Fruit fly (Drosophila melanogaster) whole organism, pupa: ENCODE data around the gene sxe2.

Experiments used
- CG10348 ChIP-seq: fragments of 200-800 bp; sonication (Bioruptor generic); IDR thresholded peaks from 2 replicates; pipeline ENCODE4 v1.3.6; 2022; ENCODE audit warnings: missing biosample characterization, missing genetic modification characterization
- CG12605 ChIP-seq: fragments of 200-800 bp; sonication (Bioruptor generic); IDR thresholded peaks from 2 replicates; pipeline ENCODE4 v1.3.6; 2022; ENCODE audit warnings: missing biosample characterization, missing genetic modification characterization
- CG13204 ChIP-seq: fragments of 200-800 bp; sonication (Bioruptor generic); optimal IDR thresholded peaks from 2 replicates; lab custom pipeline; 2018; ENCODE audit warnings: missing biosample characterization, mild to moderate bottlenecking, missing genetic modification characterization, moderate library complexity
- CG14655 ChIP-seq: fragments of 200-800 bp; sonication (Bioruptor generic); optimal IDR thresholded peaks from 3 replicates; lab custom pipeline; 2017; ENCODE audit warnings: mild to moderate bottlenecking, missing biosample characterization, missing genetic modification reagents, missing genetic modification characterization
- CG15710 ChIP-seq: fragments of 200-800 bp; sonication (Bioruptor generic); optimal IDR thresholded peaks from 2 replicates; lab custom pipeline; 2018; ENCODE audit warnings: missing biosample characterization, mild to moderate bottlenecking, missing genetic modification characterization, moderate library complexity
- CG17806 ChIP-seq: fragments of 200-800 bp; sonication (Bioruptor generic); optimal IDR thresholded peaks from 2 replicates; lab custom pipeline; 2018; ENCODE audit warnings: missing biosample characterization, mild to moderate bottlenecking, missing genetic modification characterization, moderate library complexity
- CG32121 ChIP-seq: fragments of 200-800 bp; sonication (Bioruptor generic); IDR thresholded peaks from 2 replicates; pipeline ENCODE4 v1.3.6; 2022; ENCODE audit warnings: missing biosample characterization, missing genetic modification characterization
- CG34367 ChIP-seq: fragments of 200-800 bp; sonication (Bioruptor generic); optimal IDR thresholded peaks from 2 replicates; lab custom pipeline; 2018; ENCODE audit warnings: missing biosample characterization, mild to moderate bottlenecking, missing genetic modification characterization
- CG4496 ChIP-seq: fragments of 200-800 bp; sonication (Bioruptor generic); IDR thresholded peaks from 3 replicates; pipeline ENCODE4 v1.3.6; 2022; ENCODE audit warnings: missing biosample characterization, missing genetic modification characterization
- CG8159 ChIP-seq: fragments of 200-800 bp; sonication (Bioruptor generic); optimal IDR thresholded peaks from 3 replicates; lab custom pipeline; 2018; ENCODE audit warnings: missing biosample characterization, mild to moderate bottlenecking, missing genetic modification characterization, moderate library complexity
- CG8301 ChIP-seq: fragments of 200-800 bp; sonication (Bioruptor generic); optimal IDR thresholded peaks from 2 replicates; lab custom pipeline; 2018; ENCODE audit warnings: missing biosample characterization, mild to moderate bottlenecking, missing genetic modification characterization
- CG9948 ChIP-seq: fragments of 200-800 bp; sonication (Bioruptor generic); optimal IDR thresholded peaks from 2 replicates; lab custom pipeline; 2018; ENCODE audit warnings: missing biosample characterization, mild to moderate bottlenecking, missing genetic modification characterization, moderate library complexity
- D1 ChIP-seq: fragments of 200-800 bp; sonication (Bioruptor generic); optimal IDR thresholded peaks from 2 replicates; lab custom pipeline; 2018; ENCODE audit warnings: missing biosample characterization, mild to moderate bottlenecking, missing genetic modification characterization, moderate library complexity
- EcR ChIP-seq: fragments of 200-800 bp; sonication (Bioruptor generic); optimal IDR thresholded peaks from 3 replicates; lab custom pipeline; 2019; ENCODE audit warnings: missing biosample characterization, missing genetic modification characterization, mild to moderate bottlenecking, moderate library complexity, missing genetic modification reagents
- Ets98B ChIP-seq: fragments of 200-800 bp; sonication (Bioruptor generic); IDR thresholded peaks from 2 replicates; pipeline ENCODE4 v1.3.6; 2022; ENCODE audit warnings: missing biosample characterization, missing genetic modification characterization
- Pif1A ChIP-seq: fragments of 200-800 bp; sonication (Bioruptor generic); optimal IDR thresholded peaks from 3 replicates; lab custom pipeline; 2016; ENCODE audit warnings: missing biosample characterization, missing genetic modification characterization
- Pif1B ChIP-seq: fragments of 200-800 bp; sonication (Bioruptor generic); optimal IDR thresholded peaks from 3 replicates; lab custom pipeline; 2016; ENCODE audit warnings: missing biosample characterization, missing genetic modification characterization
- Snoo ChIP-seq: fragments of 200-800 bp; sonication (Bioruptor generic); optimal IDR thresholded peaks from 3 replicates; lab custom pipeline; 2017; ENCODE audit warnings: missing biosample characterization, mild to moderate bottlenecking, missing genetic modification characterization, inconsistent platforms
- fd96Ca ChIP-seq: fragments of 200-800 bp; sonication (Bioruptor generic); IDR thresholded peaks from 3 replicates; pipeline ENCODE4 v1.3.6; 2022; ENCODE audit warnings: missing biosample characterization, missing genetic modification characterization
- gl ChIP-seq: fragments of 200-800 bp; sonication (Bioruptor generic); optimal IDR thresholded peaks from 2 replicates; lab custom pipeline; 2018; ENCODE audit warnings: missing biosample characterization, mild to moderate bottlenecking, missing genetic modification characterization
- rn ChIP-seq: fragments of 200-800 bp; sonication (Bioruptor generic); IDR thresholded peaks from 2 replicates; pipeline ENCODE4 v1.3.6; 2022; ENCODE audit warnings: missing biosample characterization, missing genetic modification characterization

The sxe2 gene

dm6 chr3R:16117359-16117758, 33.7 kb downstream of the sxe2 start:
- peak; percentile 63 for TF ChIP-seq Pif1B (GFP tag; lab: Kevin White, UChicago)
- TF ChIP-seq CG17806 (tag; lab: Kevin White, UChicago) = peak; percentile 15
- peak; percentile 17 for TF ChIP-seq CG8301
- no peak for TF ChIP-seq Snoo
- peak; percentile 42 for TF ChIP-seq CG14655 (GFP tag; lab: Kevin White, UChicago)
- TF ChIP-seq gl (tag; lab: Kevin White, UChicago) = no peak
- TF ChIP-seq CG8159 = peak; percentile 47
- no peak for TF ChIP-seq CG4496 (GFP tag; lab: Robert Waterston, UW)
- TF ChIP-seq Pif1A (GFP tag; lab: Kevin White, UChicago) = peak; percentile 23
- TF ChIP-seq CG9948 (tag; lab: Kevin White, UChicago) = peak; percentile 30

dm6 chr3R:16119441-16119840, 35.8 kb downstream of the sxe2 start:
- TF ChIP-seq D1 (tag; lab: Kevin White, UChicago) (no peak), CG8301 (peak; percentile 93), CG9948 (tag; lab: Kevin White, UChicago) (peak; percentile 62), Ets98B (GFP tag; lab: Robert Waterston, UW) (peak; percentile 87), CG15710 (tag; lab: Kevin White, UChicago) (peak; percentile 22), Snoo (no peak), CG14655 (GFP tag; lab: Kevin White, UChicago) (peak; percentile 93), CG32121 (GFP tag; lab: Robert Waterston, UW) (peak; percentile 78), CG8159 (peak; percentile 36), Pif1B (GFP tag; lab: Kevin White, UChicago) (peak; percentile 77), Pif1A (GFP tag; lab: Kevin White, UChicago) (peak; percentile 82), fd96Ca (GFP tag; lab: Robert Waterston, UW) (peak; percentile 88), EcR (GFP tag; lab: Kevin White, UChicago) (no peak), CG17806 (tag; lab: Kevin White, UChicago) (peak; percentile 45), CG13204 (GFP tag; lab: Kevin White, UChicago) (no peak), CG12605 (GFP tag; lab: Robert Waterston, UW) (peak; percentile 73), gl (tag; lab: Kevin White, UChicago) (no peak), rn (GFP tag; lab: Robert Waterston, UW) (peak; percentile 59; the same call in 1 of the 2 replicates), CG34367 (tag; lab: Kevin White, UChicago) (peak; percentile 30), CG4496 (GFP tag; lab: Robert Waterston, UW) (peak; percentile 92), CG10348 (GFP tag; lab: Robert Waterston, UW) (peak; percentile 30; the same call in 1 of the 2 replicates)
- TF ChIP-seq, all 21 proteins: peak for 16

- TF ChIP-seq CG13204 (GFP tag; lab: Kevin White, UChicago) = peak; percentile 6
- peak; percentile 14; the same call in 1 of the 2 replicates for TF ChIP-seq Ets98B (GFP tag; lab: Robert Waterston, UW)
- TF ChIP-seq CG12605 (GFP tag; lab: Robert Waterston, UW) = 0 out of 2 replicates have a peak, but pooled peaks have one; percentile 21
- no peak for TF ChIP-seq rn (GFP tag; lab: Robert Waterston, UW)
- TF ChIP-seq fd96Ca (GFP tag; lab: Robert Waterston, UW) = peak; percentile 45; the same call in 1 of the 3 replicates
These were observed 44.8 kb downstream of the sxe2 start for dm6 chr3R:16128471-16128870.

- TF ChIP-seq CG17806 (tag; lab: Kevin White, UChicago) (no peak), CG12605 (GFP tag; lab: Robert Waterston, UW) (no peak), rn (GFP tag; lab: Robert Waterston, UW) (no peak), CG32121 (GFP tag; lab: Robert Waterston, UW) (no peak), Snoo (no peak), CG9948 (tag; lab: Kevin White, UChicago) (no peak), EcR (GFP tag; lab: Kevin White, UChicago) (no peak), CG15710 (tag; lab: Kevin White, UChicago) (no peak), CG8301 (no peak), D1 (tag; lab: Kevin White, UChicago) (no peak), CG14655 (GFP tag; lab: Kevin White, UChicago) (no peak), Ets98B (GFP tag; lab: Robert Waterston, UW) (no peak), Pif1B (GFP tag; lab: Kevin White, UChicago) (no peak), Pif1A (GFP tag; lab: Kevin White, UChicago) (no peak), gl (tag; lab: Kevin White, UChicago) (no peak), CG8159 (no peak), CG4496 (GFP tag; lab: Robert Waterston, UW) (no peak), CG34367 (tag; lab: Kevin White, UChicago) (no peak), fd96Ca (GFP tag; lab: Robert Waterston, UW) (no peak), CG13204 (GFP tag; lab: Kevin White, UChicago) (no peak)
These were observed 51.9 kb downstream of the sxe2 start for dm6 chr3R:16135616-16136015.
